Worm (Caenorhabditis elegans) whole organism, L1 larva: ENCODE results near the gene jtr-1.

Experiments used
- C34B4.2 ChIP-seq: sonication (generic microtip); optimal IDR thresholded peaks from 2 replicates; lab custom pipeline; 2017; ENCODE audit warnings: mild to moderate bottlenecking, missing genetic modification characterization, missing compliant biosample characterization
- ama-1 ChIP-seq: fragments of 150-350 bp; optimal IDR thresholded peaks from 2 replicates; lab custom pipeline; 2014
- blmp-1 ChIP-seq: fragments of 150-350 bp; optimal IDR thresholded peaks from 2 replicates; lab custom pipeline; 2014; ENCODE audit warnings: missing biosample characterization, missing genetic modification characterization
- ceh-63 ChIP-seq: fragments of 200-800 bp; sonication (Bioruptor generic); optimal IDR thresholded peaks from 2 replicates; lab custom pipeline; 2018; ENCODE audit warnings: mild to moderate bottlenecking, missing genetic modification characterization, missing compliant biosample characterization
- ces-1 ChIP-seq: fragments of 150-350 bp; optimal IDR thresholded peaks from 2 replicates; lab custom pipeline; 2014; ENCODE audit warnings: missing biosample characterization, missing genetic modification reagents, missing genetic modification characterization
- dpl-1 ChIP-seq, 3 experiments: fragments of 150-350 bp in 2 of 3; sonication (generic microtip) in 1 of 3; optimal IDR thresholded peaks; 2 replicates each; lab custom pipeline; 2014 to 2017; ENCODE audit warnings: missing biosample characterization in 3 of 3, missing genetic modification characterization in 3 of 3, missing genetic modification reagents in 3 of 3
- efl-1 ChIP-seq, 4 experiments: fragments of 150-350 bp; optimal IDR thresholded peaks in 3 of 4; peaks in 1 of 4; 1 replicate in 1 of 4; 2 replicates in 3 of 4; lab custom pipeline; 2014; ENCODE audit warnings: missing biosample characterization in 2 of 4, missing genetic modification characterization in 2 of 4, missing genetic modification reagents in 2 of 4
- efl-3 ChIP-seq: fragments of 200-800 bp; sonication (Bioruptor generic); optimal IDR thresholded peaks from 2 replicates; lab custom pipeline; 2018; ENCODE audit warnings: mild to moderate bottlenecking, missing genetic modification characterization, missing compliant biosample characterization
- elt-2 ChIP-seq: sonication (generic microtip); optimal IDR thresholded peaks from 2 replicates; lab custom pipeline; 2016; ENCODE audit warnings: missing genetic modification characterization, mild to moderate bottlenecking, inconsistent platforms, missing compliant biosample characterization, missing genetic modification reagents
- elt-3 ChIP-seq, 6 experiments: fragments of 150-350 bp in 1 of 6; sonication (generic microtip); optimal IDR thresholded peaks; 2 replicates each; lab custom pipeline; 2017 to 2018; ENCODE audit warnings: missing biosample characterization in 6 of 6, missing genetic modification characterization in 6 of 6, inconsistent platforms in 1 of 6
- fkh-10 ChIP-seq: sonication (generic microtip); optimal IDR thresholded peaks from 2 replicates; lab custom pipeline; 2017; ENCODE audit warnings: missing biosample characterization, missing genetic modification reagents, missing genetic modification characterization
- fkh-4 ChIP-seq: sonication (generic microtip); optimal IDR thresholded peaks from 2 replicates; lab custom pipeline; 2016; ENCODE audit warnings: missing compliant biosample characterization, missing genetic modification characterization, borderline replicate concordance
- fos-1 ChIP-seq: fragments of 150-350 bp; optimal IDR thresholded peaks from 2 replicates; lab custom pipeline; 2014; ENCODE audit warnings: missing biosample characterization, missing genetic modification characterization
- grh-1 ChIP-seq: fragments of 200-800 bp; sonication (Bioruptor generic); IDR thresholded peaks from 2 replicates; pipeline ENCODE4 v1.3.6; 2022; ENCODE audit warnings: missing genetic modification reagents, missing genetic modification characterization, missing compliant biosample characterization
- hlh-17 ChIP-seq: fragments of 200-800 bp; sonication (Bioruptor generic); optimal IDR thresholded peaks from 2 replicates; lab custom pipeline; 2018; ENCODE audit warnings: missing genetic modification characterization, mild to moderate bottlenecking, missing compliant biosample characterization, moderate library complexity, borderline replicate concordance
- hlh-4 ChIP-seq: sonication (generic microtip); optimal IDR thresholded peaks from 2 replicates; lab custom pipeline; 2016; ENCODE audit warnings: mild to moderate bottlenecking, missing genetic modification characterization, missing compliant biosample characterization
- isw-1 ChIP-seq: fragments of 200-800 bp; sonication (Bioruptor generic); IDR thresholded peaks from 2 replicates; pipeline ENCODE4 v1.3.6; 2022; ENCODE audit warnings: missing genetic modification characterization, missing compliant biosample characterization
- lin-13 ChIP-seq: fragments of 150-350 bp; optimal IDR thresholded peaks from 2 replicates; lab custom pipeline; 2014; ENCODE audit warnings: missing biosample characterization, missing genetic modification reagents, missing genetic modification characterization
- lin-14 ChIP-seq: fragments of 200-800 bp; sonication (Bioruptor generic); optimal IDR thresholded peaks from 2 replicates; lab custom pipeline; 2018; ENCODE audit warnings: mild to moderate bottlenecking, missing genetic modification characterization, moderate library complexity, missing compliant biosample characterization
- lin-35 ChIP-seq, 2 experiments: fragments of 150-350 bp; optimal IDR thresholded peaks; 2 replicates each; lab custom pipeline; 2014; ENCODE audit warnings: missing biosample characterization in 2 of 2, missing genetic modification characterization in 2 of 2, missing genetic modification reagents in 2 of 2
- lir-3 ChIP-seq: sonication (generic microtip); optimal IDR thresholded peaks from 2 replicates; lab custom pipeline; 2016; ENCODE audit warnings: mild to moderate bottlenecking, missing genetic modification characterization, moderate library complexity, missing compliant biosample characterization; ENCODE audit not compliant: poor library complexity
- lsy-2 ChIP-seq, 2 experiments: fragments of 150-350 bp; optimal IDR thresholded peaks; 2 replicates each; lab custom pipeline; 2014; ENCODE audit warnings: missing biosample characterization in 2 of 2, missing genetic modification characterization in 2 of 2
- mdl-1 ChIP-seq, 2 experiments: fragments of 150-350 bp; optimal IDR thresholded peaks; 2 replicates each; lab custom pipeline; 2014 to 2017; ENCODE audit warnings: missing biosample characterization in 2 of 2, missing genetic modification characterization in 2 of 2, inconsistent platforms in 1 of 2
- mef-2 ChIP-seq: fragments of 150-350 bp; optimal IDR thresholded peaks from 2 replicates; lab custom pipeline; 2014; ENCODE audit warnings: missing biosample characterization, missing genetic modification characterization
- mep-1 ChIP-seq: fragments of 150-350 bp; optimal IDR thresholded peaks from 2 replicates; lab custom pipeline; 2014; ENCODE audit warnings: missing biosample characterization, missing genetic modification characterization
- nhr-12 ChIP-seq: sonication (generic microtip); optimal IDR thresholded peaks from 2 replicates; lab custom pipeline; 2017; ENCODE audit warnings: missing biosample characterization, missing genetic modification characterization
- nhr-19 ChIP-seq: fragments of 200-800 bp; sonication (Bioruptor generic); conservative IDR thresholded peaks from 2 replicates; pipeline ENCODE4 v1.3.6; 2022; ENCODE audit warnings: missing genetic modification characterization, missing compliant biosample characterization
- nhr-20 ChIP-seq: sonication (generic microtip); optimal IDR thresholded peaks from 2 replicates; lab custom pipeline; 2016; ENCODE audit warnings: mild to moderate bottlenecking, missing genetic modification characterization, missing compliant biosample characterization
- nhr-28 ChIP-seq: fragments of 150-350 bp; optimal IDR thresholded peaks from 2 replicates; lab custom pipeline; 2014; ENCODE audit warnings: missing biosample characterization, missing genetic modification characterization
- nhr-71 ChIP-seq: sonication (generic microtip); optimal IDR thresholded peaks from 2 replicates; lab custom pipeline; 2016; ENCODE audit warnings: mild to moderate bottlenecking, missing genetic modification characterization, moderate library complexity, missing compliant biosample characterization
- nhr-76 ChIP-seq: sonication (generic microtip); optimal IDR thresholded peaks from 2 replicates; lab custom pipeline; 2017; ENCODE audit warnings: missing biosample characterization, missing genetic modification characterization
- nhr-85 ChIP-seq: sonication (generic microtip); peaks from one replicate; lab custom pipeline; 2016; ENCODE audit warnings: missing genetic modification characterization, inconsistent platforms, missing compliant biosample characterization
- nhr-90 ChIP-seq: sonication (generic microtip); optimal IDR thresholded peaks from 2 replicates; lab custom pipeline; 2016; ENCODE audit warnings: mild to moderate bottlenecking, missing genetic modification characterization, missing compliant biosample characterization; ENCODE audit not compliant: poor library complexity
- pag-3 ChIP-seq: sonication (generic microtip); optimal IDR thresholded peaks from 2 replicates; lab custom pipeline; 2017; ENCODE audit warnings: missing genetic modification characterization, mild to moderate bottlenecking, missing compliant biosample characterization, antibody characterized with exemption, borderline replicate concordance; ENCODE audit not compliant: insufficient read depth
- rnt-1 ChIP-seq: sonication (generic microtip); optimal IDR thresholded peaks from 2 replicates; lab custom pipeline; 2016; ENCODE audit warnings: mild to moderate bottlenecking, missing genetic modification characterization, moderate library complexity, missing compliant biosample characterization
- skn-1 ChIP-seq: fragments of 150-350 bp; optimal IDR thresholded peaks from 2 replicates; lab custom pipeline; 2014; ENCODE audit warnings: missing biosample characterization, missing genetic modification characterization
- snpc-4 ChIP-seq: fragments of 150-350 bp; optimal IDR thresholded peaks from 2 replicates; lab custom pipeline; 2014; ENCODE audit warnings: missing biosample characterization, missing genetic modification characterization
- snu-23 ChIP-seq: sonication (generic microtip); optimal IDR thresholded peaks from 2 replicates; lab custom pipeline; 2016; ENCODE audit warnings: missing genetic modification characterization, missing compliant biosample characterization
- sox-4 ChIP-seq: sonication (generic microtip); optimal IDR thresholded peaks from 2 replicates; lab custom pipeline; 2016; ENCODE audit warnings: missing genetic modification characterization, missing compliant biosample characterization
- sup-37 ChIP-seq: fragments of 200-800 bp; sonication (Bioruptor generic); optimal IDR thresholded peaks from 2 replicates; lab custom pipeline; 2018; ENCODE audit warnings: mild to moderate bottlenecking, missing genetic modification characterization, missing compliant biosample characterization
- tbx-2 ChIP-seq: sonication (generic microtip); optimal IDR thresholded peaks from 2 replicates; lab custom pipeline; 2016; ENCODE audit warnings: missing genetic modification characterization, missing compliant biosample characterization
- tlp-1 ChIP-seq: fragments of 150-350 bp; optimal IDR thresholded peaks from 2 replicates; lab custom pipeline; 2014; ENCODE audit warnings: missing biosample characterization, missing genetic modification characterization
- unc-130 ChIP-seq: fragments of 150-350 bp; optimal IDR thresholded peaks from 2 replicates; lab custom pipeline; 2017; ENCODE audit warnings: missing biosample characterization, missing genetic modification characterization, inconsistent platforms
- unc-30 ChIP-seq: sonication (generic microtip); optimal IDR thresholded peaks from 2 replicates; lab custom pipeline; 2017; ENCODE audit warnings: missing biosample characterization, missing genetic modification characterization
- unc-98 ChIP-seq: fragments of 200-800 bp; sonication (Bioruptor generic); IDR thresholded peaks from 2 replicates; pipeline ENCODE4 v1.3.6; 2022; ENCODE audit warnings: missing genetic modification characterization, missing compliant biosample characterization
- vab-15 ChIP-seq: sonication (generic microtip); optimal IDR thresholded peaks from 2 replicates; lab custom pipeline; 2017; ENCODE audit warnings: missing genotype, mild to moderate bottlenecking, missing genetic modification characterization, missing compliant biosample characterization
- xbp-1 ChIP-seq: sonication (generic microtip); optimal IDR thresholded peaks from 2 replicates; lab custom pipeline; 2016; ENCODE audit warnings: missing genetic modification characterization, missing compliant biosample characterization
- zag-1 ChIP-seq: fragments of 150-350 bp; optimal IDR thresholded peaks from 2 replicates; lab custom pipeline; 2014; ENCODE audit warnings: missing biosample characterization, missing genetic modification characterization
- ztf-11 ChIP-seq, 2 experiments: sonication (generic microtip); optimal IDR thresholded peaks; 2 replicates each; lab custom pipeline; 2016 to 2017; ENCODE audit warnings: missing genetic modification characterization in 2 of 2, missing biosample characterization in 1 of 2, missing compliant biosample characterization in 1 of 2
- ztf-4 ChIP-seq: fragments of 150-350 bp; optimal IDR thresholded peaks from 2 replicates; lab custom pipeline; 2014; ENCODE audit warnings: missing biosample characterization, missing genetic modification characterization

Gene jtr-1

DNA sequence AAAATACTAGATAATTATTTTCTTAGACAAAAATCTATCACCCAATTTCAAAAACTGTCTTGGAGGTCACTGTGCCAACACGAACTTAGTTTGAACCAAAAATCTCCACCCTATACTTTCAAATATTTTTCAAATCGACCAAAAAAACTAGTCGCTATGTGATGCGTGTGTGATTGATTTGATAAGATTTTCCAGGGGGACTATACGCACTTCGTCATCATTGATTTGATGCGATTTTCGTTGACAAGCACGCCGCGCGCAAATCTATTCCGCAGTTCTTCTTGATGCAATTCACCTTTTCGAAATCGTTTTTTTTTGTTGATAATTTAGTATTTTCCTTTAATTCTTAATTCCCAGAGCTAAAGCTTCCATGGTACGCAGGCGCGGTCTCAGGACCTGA lies 32.7 kb downstream of the jtr-1 start (continued):
- no peak for TF ChIP-seq hlh-17 (GFP tag; lab: Kevin White, UChicago)
- no peak for TF ChIP-seq unc-30 (tag; lab: Kevin White, UChicago)
- TF ChIP-seq C34B4.2: no peak
- TF ChIP-seq lir-3: no peak
- no peak for TF ChIP-seq ama-1 (lab: Kevin White, UChicago)
- no peak for TF ChIP-seq unc-130 (tag; lab: Kevin White, UChicago)
- TF ChIP-seq lin-13 (GFP tag; lab: Kevin White, UChicago): no peak
- no peak for TF ChIP-seq xbp-1 (tag; lab: Kevin White, UChicago)
- TF ChIP-seq elt-3 (tag; optimal IDR thresholded peaks at IDR 0.05; lab: Kevin White, UChicago): peak in 4 of 6 experiments; percentile 30 to 71 (median 43)
- TF ChIP-seq ztf-11 (tag; optimal IDR thresholded peaks at IDR 0.05; lab: Kevin White, UChicago): no peak
- TF ChIP-seq unc-98 (GFP tag; lab: Robert Waterston, UW): no peak
- peak; percentile 20 for TF ChIP-seq nhr-20 (tag; lab: Kevin White, UChicago)
- TF ChIP-seq rnt-1 (tag; lab: Kevin White, UChicago): no peak
- TF ChIP-seq ces-1 (GFP tag; lab: Kevin White, UChicago): no peak
- no peak for TF ChIP-seq skn-1 (tag; lab: Kevin White, UChicago)
- no peak for TF ChIP-seq vab-15 (tag; lab: Kevin White, UChicago)
- no peak for TF ChIP-seq nhr-12 (tag; lab: Kevin White, UChicago)
- no peak for TF ChIP-seq tlp-1 (tag; lab: Kevin White, UChicago)
- TF ChIP-seq fos-1 (tag; lab: Kevin White, UChicago): no peak

DNA sequence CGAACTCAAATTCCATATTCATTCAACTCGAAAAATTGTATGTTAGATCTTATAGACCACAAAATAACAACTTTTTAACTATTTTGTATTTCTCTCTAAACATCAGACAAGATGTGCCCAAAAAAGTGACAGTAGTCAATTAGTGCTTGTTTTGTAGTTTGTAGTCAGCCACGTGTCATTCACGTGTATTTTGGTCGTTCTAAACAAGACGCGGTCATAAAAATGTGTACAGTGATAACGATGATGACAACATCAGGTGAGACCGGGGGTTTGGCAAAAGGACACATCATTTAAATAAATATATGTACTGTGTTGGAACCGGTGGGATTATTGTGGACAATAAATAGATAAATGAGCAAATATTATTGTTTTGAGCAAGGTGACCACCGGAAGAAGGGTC lies 33.5 kb downstream of the jtr-1 start:
- TF ChIP-seq lir-3 (no peak), mdl-1 (tag; optimal IDR thresholded peaks at IDR 0.05; lab: Kevin White, UChicago) (peak in 1 of 2 experiments; percentile 85), dpl-1 (GFP tag; optimal IDR thresholded peaks at IDR 0.05; lab: Kevin White, UChicago) (peak in 1 of 3 experiments; percentile 2), unc-98 (GFP tag; lab: Robert Waterston, UW) (no peak), tbx-2 (tag; lab: Kevin White, UChicago) (peak; percentile 40), nhr-28 (tag; lab: Kevin White, UChicago) (no peak), grh-1 (GFP tag; lab: Robert Waterston, UW) (no peak), elt-2 (tag; lab: Kevin White, UChicago) (peak; percentile 81), ztf-4 (tag; lab: Kevin White, UChicago) (no peak), snu-23 (GFP tag; lab: Kevin White, UChicago) (peak; percentile 54), mep-1 (tag; lab: Kevin White, UChicago) (peak; percentile 7), ceh-63 (no peak), fkh-4 (tag; lab: Kevin White, UChicago) (no peak), nhr-71 (tag; lab: Kevin White, UChicago) (peak; percentile 72), blmp-1 (tag; lab: Kevin White, UChicago) (peak; percentile 47), elt-3 (tag; optimal IDR thresholded peaks at IDR 0.05; lab: Kevin White, UChicago) (peak in 4 of 6 experiments; percentile 6 to 82 (median 75)), lsy-2 (tag; optimal IDR thresholded peaks at IDR 0.05; lab: Kevin White, UChicago) (peak in 1 of 2 experiments; percentile 26), isw-1 (GFP tag; lab: Robert Waterston, UW) (no peak), zag-1 (no peak), efl-1 (optimal IDR thresholded peaks at IDR 0.05; lab: Kevin White, UChicago) (no peak), efl-1 (GFP tag; optimal IDR thresholded peaks at IDR 0.05 in 1 of 2; lab: Kevin White, UChicago) (peak in 1 of 2 experiments; percentile 71), nhr-85 (peak; percentile 92), hlh-4 (no peak), unc-130 (tag; lab: Kevin White, UChicago) (peak; percentile 28), sox-4 (tag; lab: Kevin White, UChicago) (no peak), lin-14 (peak; percentile 58), nhr-19 (GFP tag; lab: Robert Waterston, UW) (peak; percentile 61), nhr-90 (peak; percentile 74), lin-35 (GFP tag; optimal IDR thresholded peaks at IDR 0.05; lab: Kevin White, UChicago) (peak in 1 of 2 experiments; percentile 76), pag-3 (tag; lab: Kevin White, UChicago) (no peak), nhr-20 (tag; lab: Kevin White, UChicago) (peak; percentile 76), mef-2 (tag; lab: Kevin White, UChicago) (no peak), sup-37 (GFP tag; lab: Kevin White, UChicago) (no peak), efl-3 (GFP tag; lab: Kevin White, UChicago) (no peak), fkh-10 (no peak), skn-1 (tag; lab: Kevin White, UChicago) (peak; percentile 24), nhr-76 (tag; lab: Kevin White, UChicago) (no peak), snpc-4 (tag; lab: Kevin White, UChicago) (no peak)
